Fruit fly (Drosophila melanogaster) whole organism, embryonic: ENCODE results near the gene Mms19.
A peak's percentile ranks its signal among the peaks of the same experiment; 100 is the strongest.

Experiments used
- Adf1 ChIP-seq: fragments of 200-800 bp; sonication (Bioruptor generic); IDR thresholded peaks from 2 replicates; pipeline ENCODE4 v1.3.6; 2022; ENCODE audit warnings: missing biosample characterization, missing genetic modification characterization
- Atf-2 ChIP-seq: fragments of 200-800 bp; sonication (Bioruptor generic); optimal IDR thresholded peaks from 2 replicates; lab custom pipeline; 2016; ENCODE audit warnings: missing biosample characterization, missing genetic modification characterization
- CG1024 ChIP-seq: fragments of 200-800 bp; sonication (Bioruptor generic); IDR thresholded peaks from 2 replicates; pipeline ENCODE4 v1.3.6; 2022; ENCODE audit warnings: missing biosample characterization, missing genetic modification characterization
- CG11085 ChIP-seq: fragments of 200-800 bp; sonication (Bioruptor generic); IDR thresholded peaks from 2 replicates; pipeline ENCODE4 v1.3.6; 2022; ENCODE audit warnings: missing biosample characterization, missing genetic modification characterization
- CG11398 ChIP-seq: fragments of 200-800 bp; sonication (Bioruptor generic); optimal IDR thresholded peaks from 2 replicates; lab custom pipeline; 2016; ENCODE audit warnings: missing biosample characterization, missing genetic modification characterization
- CG11695 ChIP-seq: fragments of 200-800 bp; sonication (Bioruptor generic); IDR thresholded peaks from 3 replicates; pipeline ENCODE4 v1.3.6; 2022; ENCODE audit warnings: missing biosample characterization, missing genetic modification characterization
- CG12299 ChIP-seq: fragments of 200-800 bp; sonication (Bioruptor generic); optimal IDR thresholded peaks from 2 replicates; lab custom pipeline; 2018; ENCODE audit warnings: missing biosample characterization, mild to moderate bottlenecking, missing genetic modification characterization
- CG14710 ChIP-seq: fragments of 200-800 bp; sonication (Bioruptor generic); optimal IDR thresholded peaks from 3 replicates; lab custom pipeline; 2019; ENCODE audit warnings: missing biosample characterization, mild to moderate bottlenecking, missing genetic modification characterization, moderate library complexity
- CG15269 ChIP-seq: fragments of 200-800 bp; sonication (Bioruptor generic); optimal IDR thresholded peaks from 2 replicates; lab custom pipeline; 2018; ENCODE audit warnings: missing biosample characterization, mild to moderate bottlenecking, missing genetic modification characterization, moderate library complexity
- CG15696 ChIP-seq: fragments of 200-800 bp; sonication (Bioruptor generic); optimal IDR thresholded peaks from 2 replicates; lab custom pipeline; 2019; ENCODE audit warnings: missing biosample characterization, mild to moderate bottlenecking, missing genetic modification characterization, moderate library complexity
- CG16813 ChIP-seq: fragments of 200-800 bp; sonication (Bioruptor generic); IDR thresholded peaks from 3 replicates; pipeline ENCODE4 v1.3.6; 2022; ENCODE audit warnings: missing biosample characterization, missing genetic modification characterization; ENCODE audit not compliant: partially characterized antibody
- CG17359 ChIP-seq: fragments of 200-800 bp; sonication (Bioruptor generic); optimal IDR thresholded peaks from 3 replicates; lab custom pipeline; 2018; ENCODE audit warnings: missing biosample characterization, mild to moderate bottlenecking, missing genetic modification characterization, moderate library complexity
- CG1832 ChIP-seq: fragments of 200-800 bp; sonication (Bioruptor generic); optimal IDR thresholded peaks from 2 replicates; lab custom pipeline; 2017; ENCODE audit warnings: missing biosample characterization, mild to moderate bottlenecking, missing genetic modification characterization, inconsistent platforms
- CG2129 ChIP-seq: fragments of 200-800 bp; sonication (Bioruptor generic); IDR thresholded peaks from 2 replicates; pipeline ENCODE4 v1.3.6; 2022; ENCODE audit warnings: missing biosample characterization, missing genetic modification characterization; ENCODE audit not compliant: partially characterized antibody
- CG30403 ChIP-seq: fragments of 200-800 bp; sonication (Bioruptor generic); optimal IDR thresholded peaks from 3 replicates; lab custom pipeline; 2016; ENCODE audit warnings: missing biosample characterization, missing genetic modification characterization
- CG30431 ChIP-seq: fragments of 200-800 bp; sonication (Bioruptor generic); optimal IDR thresholded peaks from 2 replicates; lab custom pipeline; 2017; ENCODE audit warnings: missing biosample characterization, missing genetic modification characterization
- CG31388 ChIP-seq: fragments of 200-800 bp; sonication (Bioruptor generic); optimal IDR thresholded peaks from 2 replicates; lab custom pipeline; 2016; ENCODE audit warnings: missing biosample characterization, missing genetic modification characterization
- CG3163 ChIP-seq: fragments of 200-800 bp; sonication (Bioruptor generic); optimal IDR thresholded peaks from 3 replicates; lab custom pipeline; 2016; ENCODE audit warnings: missing biosample characterization, missing genetic modification characterization
- CG3995 ChIP-seq: fragments of 200-800 bp; sonication (Bioruptor generic); optimal IDR thresholded peaks from 3 replicates; lab custom pipeline; 2016; ENCODE audit warnings: missing biosample characterization, missing genetic modification characterization
- CG4424 ChIP-seq: fragments of 200-800 bp; sonication (Bioruptor generic); optimal IDR thresholded peaks from 3 replicates; lab custom pipeline; 2016; ENCODE audit warnings: missing biosample characterization, missing genetic modification characterization
- CG6765 ChIP-seq: fragments of 200-800 bp; sonication (Bioruptor generic); optimal IDR thresholded peaks from 3 replicates; lab custom pipeline; 2017; ENCODE audit warnings: missing biosample characterization, mild to moderate bottlenecking, missing genetic modification characterization
- CG7372 ChIP-seq: fragments of 200-800 bp; sonication (Bioruptor generic); IDR thresholded peaks from 2 replicates; pipeline ENCODE4 v1.3.6; 2022; ENCODE audit warnings: missing biosample characterization, missing genetic modification characterization
- CG8924 ChIP-seq: fragments of 200-800 bp; optimal IDR thresholded peaks from 3 replicates; lab custom pipeline; 2019; ENCODE audit warnings: missing biosample characterization, mild to moderate bottlenecking, missing genetic modification characterization, moderate library complexity
- CG9215 ChIP-seq: fragments of 200-800 bp; sonication (Bioruptor generic); IDR thresholded peaks from 2 replicates; pipeline ENCODE4 v1.3.6; 2022; ENCODE audit warnings: missing biosample characterization, missing genetic modification characterization
- Dek ChIP-seq: fragments of 200-800 bp; sonication (Bioruptor generic); optimal IDR thresholded peaks from 3 replicates; lab custom pipeline; 2019; ENCODE audit warnings: missing biosample characterization, mild to moderate bottlenecking, missing genetic modification characterization, moderate library complexity
- Dref ChIP-seq: fragments of 200-800 bp; sonication (Bioruptor generic); IDR thresholded peaks from 2 replicates; pipeline ENCODE4 v1.3.6; 2022; ENCODE audit warnings: missing biosample characterization, missing genetic modification characterization
- E2f1 ChIP-seq: fragments of 200-800 bp; sonication (Bioruptor generic); IDR thresholded peaks from 2 replicates; pipeline ENCODE4 v1.3.6; 2022; ENCODE audit warnings: missing biosample characterization, missing genetic modification characterization
- ERR ChIP-seq: fragments of 200-800 bp; sonication (Bioruptor generic); optimal IDR thresholded peaks from 2 replicates; lab custom pipeline; 2016; ENCODE audit warnings: missing biosample characterization, missing genetic modification characterization
- Elba2 ChIP-seq: fragments of 200-800 bp; sonication (Bioruptor generic); optimal IDR thresholded peaks from 3 replicates; lab custom pipeline; 2016; ENCODE audit warnings: missing biosample characterization, missing genetic modification characterization
- Gsc ChIP-seq: fragments of 200-800 bp; sonication (Bioruptor generic); IDR thresholded peaks from 2 replicates; pipeline ENCODE4 v1.3.6; 2022; ENCODE audit warnings: missing biosample characterization, missing genetic modification characterization
- HmgD ChIP-seq: fragments of 200-800 bp; sonication (Bioruptor generic); optimal IDR thresholded peaks from 3 replicates; lab custom pipeline; 2016; ENCODE audit warnings: missing biosample characterization, missing genetic modification characterization
- HmgZ ChIP-seq: fragments of 200-800 bp; sonication (Bioruptor generic); optimal IDR thresholded peaks from 2 replicates; lab custom pipeline; 2018; ENCODE audit warnings: missing biosample characterization, mild to moderate bottlenecking, missing genetic modification characterization
- MTF-1 ChIP-seq: fragments of 200-800 bp; sonication (Bioruptor generic); optimal IDR thresholded peaks from 2 replicates; lab custom pipeline; 2018; ENCODE audit warnings: missing biosample characterization, mild to moderate bottlenecking, missing genetic modification characterization, borderline replicate concordance
- Nf-YA ChIP-seq: fragments of 200-800 bp; sonication (Bioruptor generic); IDR thresholded peaks from 2 replicates; pipeline ENCODE4 v1.3.6; 2022; ENCODE audit warnings: missing biosample characterization, missing genetic modification characterization
- Sin3A ChIP-seq: fragments of >200 bp; optimal IDR thresholded peaks from 2 replicates; lab custom pipeline; 2018
- bab2 ChIP-seq: fragments of 200-800 bp; sonication (Bioruptor generic); optimal IDR thresholded peaks from 2 replicates; lab custom pipeline; 2016; ENCODE audit warnings: missing biosample characterization, missing genetic modification characterization
- btn ChIP-seq: fragments of 200-800 bp; sonication (Bioruptor generic); optimal IDR thresholded peaks from 2 replicates; lab custom pipeline; 2016; ENCODE audit warnings: missing biosample characterization, missing genetic modification characterization
- cas ChIP-seq: fragments of 200-800 bp; sonication (Bioruptor generic); IDR thresholded peaks from 2 replicates; pipeline ENCODE4 v1.3.6; 2022; ENCODE audit warnings: missing biosample characterization, missing genetic modification characterization
- crol ChIP-seq: fragments of 200-800 bp; sonication (Bioruptor generic); IDR thresholded peaks from 2 replicates; pipeline ENCODE4 v1.3.6; 2022; ENCODE audit warnings: missing biosample characterization, missing genetic modification characterization
- dpn ChIP-seq, 2 experiments: fragments of 200-800 bp; sonication (Bioruptor generic); optimal IDR thresholded peaks; 3 replicates each; lab custom pipeline; 2016; ENCODE audit warnings: missing biosample characterization in 2 of 2, missing genetic modification characterization in 2 of 2
- ewg ChIP-seq: fragments of 200-800 bp; sonication (Bioruptor generic); optimal IDR thresholded peaks from 3 replicates; lab custom pipeline; 2017; ENCODE audit warnings: mild to moderate bottlenecking, missing biosample characterization, missing genetic modification reagents, missing genetic modification characterization
- exex ChIP-seq: fragments of 200-800 bp; sonication (Bioruptor generic); optimal IDR thresholded peaks from 4 replicates; lab custom pipeline; 2018; ENCODE audit warnings: missing biosample characterization, mild to moderate bottlenecking, missing genetic modification characterization, moderate library complexity
- her ChIP-seq: fragments of 200-800 bp; sonication (Bioruptor generic); optimal IDR thresholded peaks from 2 replicates; lab custom pipeline; 2016; ENCODE audit warnings: missing biosample characterization, missing genetic modification characterization
- mirr ChIP-seq: fragments of 200-800 bp; sonication (Bioruptor generic); optimal IDR thresholded peaks from 3 replicates; lab custom pipeline; 2018; ENCODE audit warnings: missing biosample characterization, mild to moderate bottlenecking, missing genetic modification characterization
- nom ChIP-seq: fragments of 200-800 bp; sonication (Bioruptor generic); optimal IDR thresholded peaks from 2 replicates; lab custom pipeline; 2017; ENCODE audit warnings: missing biosample characterization, missing genetic modification characterization, mild to moderate bottlenecking, moderate library complexity, missing genetic modification reagents
- onecut ChIP-seq: fragments of 200-800 bp; sonication (Bioruptor generic); IDR thresholded peaks from 2 replicates; pipeline ENCODE4 v1.3.6; 2022; ENCODE audit warnings: missing biosample characterization, missing genetic modification characterization
- sima ChIP-seq: fragments of 200-800 bp; sonication (Bioruptor generic); optimal IDR thresholded peaks from 2 replicates; lab custom pipeline; 2016; ENCODE audit warnings: missing biosample characterization, missing genetic modification characterization
- sr ChIP-seq: fragments of 200-800 bp; sonication (Bioruptor generic); IDR thresholded peaks from 3 replicates; pipeline ENCODE4 v1.3.6; 2022; ENCODE audit warnings: missing biosample characterization, missing genetic modification characterization
- sug ChIP-seq: fragments of 200-800 bp; optimal IDR thresholded peaks from 2 replicates; lab custom pipeline; 2019; ENCODE audit warnings: missing biosample characterization, mild to moderate bottlenecking, missing genetic modification characterization, moderate library complexity
- trem ChIP-seq: fragments of 200-800 bp; optimal IDR thresholded peaks from 3 replicates; lab custom pipeline; 2019; ENCODE audit warnings: missing biosample characterization, mild to moderate bottlenecking, missing genetic modification characterization, moderate library complexity
- ttk ChIP-seq: fragments of 200-800 bp; sonication (Bioruptor generic); IDR thresholded peaks from 2 replicates; pipeline ENCODE4 v2.1.2; 2022; ENCODE audit warnings: missing biosample characterization, missing genetic modification characterization
- vnd ChIP-seq: fragments of 200-800 bp; sonication (Bioruptor generic); IDR thresholded peaks from 3 replicates; pipeline ENCODE4 v1.3.6; 2022; ENCODE audit warnings: missing biosample characterization, missing genetic modification characterization; ENCODE audit not compliant: partially characterized antibody
- zfh2 ChIP-seq: fragments of 200-800 bp; sonication (Bioruptor generic); optimal IDR thresholded peaks from 2 replicates; lab custom pipeline; 2016; ENCODE audit warnings: missing biosample characterization, missing genetic modification characterization

Mms19 gene

dm6 chr3R:5219466-5219865 lies 12.9 kb upstream of the Mms19 start, which contains the start of the genes Prosbeta2R2 and CG1116 (continued):
- TF ChIP-seq MTF-1, result no peak
- peak; percentile 55; the same call in 2 of the 3 replicates for TF ChIP-seq CG16813 (GFP tag; lab: Robert Waterston, UW)
- no peak for TF ChIP-seq CG15696
- no peak for TF ChIP-seq ttk (GFP tag; lab: Robert Waterston, UW)
- no peak for TF ChIP-seq sima (GFP tag; lab: Kevin White, UChicago)
- no peak for TF ChIP-seq CG7372 (GFP tag; lab: Robert Waterston, UW)
- no peak for TF ChIP-seq HmgD (GFP tag; lab: Kevin White, UChicago)
- no peak for TF ChIP-seq CG3163 (GFP tag; lab: Kevin White, UChicago)
- no peak for TF ChIP-seq CG11695 (GFP tag; lab: Robert Waterston, UW)
- TF ChIP-seq onecut (GFP tag; lab: Robert Waterston, UW), result no peak
- TF ChIP-seq HmgZ, result peak; percentile 1
- no peak for TF ChIP-seq zfh2 (GFP tag; lab: Kevin White, UChicago)
- no peak for TF ChIP-seq CG31388
- TF ChIP-seq Dref (GFP tag; lab: Robert Waterston, UW), result peak; percentile 81
- no peak for TF ChIP-seq CG4424
- no peak for TF ChIP-seq exex
- TF ChIP-seq CG11398 (GFP tag; lab: Kevin White, UChicago), result no peak
- TF ChIP-seq sr (GFP tag; lab: Robert Waterston, UW), result no peak
- no peak for TF ChIP-seq CG11085
- TF ChIP-seq CG8924, result no peak
- TF ChIP-seq CG14710, result no peak
- peak; percentile 42 for TF ChIP-seq Sin3A (lab: Kevin White, UChicago)
- TF ChIP-seq Dek (tag; lab: Kevin White, UChicago), result no peak
- TF ChIP-seq CG17359 (tag; lab: Kevin White, UChicago), result no peak
- TF ChIP-seq Adf1 (GFP tag; lab: Robert Waterston, UW), result no peak
- TF ChIP-seq vnd (GFP tag; lab: Robert Waterston, UW), result no peak
- TF ChIP-seq dpn (GFP tag; optimal IDR thresholded peaks at IDR 0.05; lab: Kevin White, UChicago), result no peak
- TF ChIP-seq nom (GFP tag; lab: Kevin White, UChicago), result no peak
- no peak for TF ChIP-seq E2f1 (GFP tag; lab: Robert Waterston, UW)
- peak; percentile 4 for TF ChIP-seq CG3995
- TF ChIP-seq Nf-YA (GFP tag; lab: Robert Waterston, UW), result no peak
- TF ChIP-seq Gsc (GFP tag; lab: Robert Waterston, UW), result no peak
- no peak for TF ChIP-seq her (GFP tag; lab: Kevin White, UChicago)
- TF ChIP-seq CG15269 (tag; lab: Kevin White, UChicago), result no peak
- TF ChIP-seq crol (GFP tag; lab: Robert Waterston, UW), result no peak
- no peak for TF ChIP-seq CG12299 (tag; lab: Kevin White, UChicago)
- TF ChIP-seq Atf-2 (GFP tag; lab: Kevin White, UChicago), result no peak
- TF ChIP-seq mirr (GFP tag; lab: Kevin White, UChicago), result no peak
- no peak for TF ChIP-seq bab2 (GFP tag; lab: Kevin White, UChicago)
- peak; percentile 18; the same call in 1 of the 2 replicates for TF ChIP-seq CG2129
- no peak for TF ChIP-seq cas (GFP tag; lab: Robert Waterston, UW)
- TF ChIP-seq CG1832 (GFP tag; lab: Kevin White, UChicago), result no peak
- no peak for TF ChIP-seq CG9215 (GFP tag; lab: Robert Waterston, UW)
- TF ChIP-seq CG30403, result no peak
- no peak for TF ChIP-seq CG30431
- TF ChIP-seq sug (tag; lab: Kevin White, UChicago), result no peak
- no peak for TF ChIP-seq ERR (GFP tag; lab: Kevin White, UChicago)
- no peak for TF ChIP-seq Elba2 (GFP tag; lab: Kevin White, UChicago)
- TF ChIP-seq btn, result no peak
- no peak for TF ChIP-seq CG1024 (GFP tag; lab: Robert Waterston, UW)
- TF ChIP-seq CG6765 (GFP tag; lab: Kevin White, UChicago), result no peak
- no peak for TF ChIP-seq ewg (GFP tag; lab: Kevin White, UChicago)
- TF ChIP-seq trem, result peak; percentile 11
